Fruit fly (Drosophila melanogaster) whole organism, adult: Measurements from ENCODE around the gene Mbs.

ENCODE experiments used
- CG11617 ChIP-seq: fragments of 200-800 bp; sonication (Bioruptor generic); optimal IDR thresholded peaks from 2 replicates; lab custom pipeline; 2017; ENCODE audit warnings: mild to moderate bottlenecking, missing biosample characterization, missing genetic modification reagents, missing genetic modification characterization
- CG14711 ChIP-seq: fragments of 200-800 bp; sonication (Bioruptor generic); optimal IDR thresholded peaks from 2 replicates; lab custom pipeline; 2018; ENCODE audit warnings: missing biosample characterization, mild to moderate bottlenecking, missing genetic modification characterization, moderate library complexity
- CG7045 ChIP-seq: fragments of 200-800 bp; sonication (Bioruptor generic); optimal IDR thresholded peaks from 2 replicates; lab custom pipeline; 2017; ENCODE audit warnings: missing biosample characterization, mild to moderate bottlenecking, missing genetic modification characterization
- Crg-1 ChIP-seq: fragments of 200-800 bp; sonication (Bioruptor generic); optimal IDR thresholded peaks from 2 replicates; lab custom pipeline; 2016; ENCODE audit warnings: missing biosample characterization, missing genetic modification characterization
- cnc ChIP-seq, 2 experiments: fragments of >200 bp; optimal IDR thresholded peaks; 2 replicates each; lab custom pipeline; 2017
- ovo ChIP-seq: fragments of 200-800 bp; sonication (Bioruptor generic); optimal IDR thresholded peaks from 2 replicates; lab custom pipeline; 2016; ENCODE audit warnings: missing biosample characterization, missing genetic modification characterization
- tj ChIP-seq: fragments of 200-800 bp; sonication (Bioruptor generic); optimal IDR thresholded peaks from 3 replicates; lab custom pipeline; 2017; ENCODE audit warnings: missing biosample characterization, mild to moderate bottlenecking, missing genetic modification characterization, moderate library complexity

DNA sequence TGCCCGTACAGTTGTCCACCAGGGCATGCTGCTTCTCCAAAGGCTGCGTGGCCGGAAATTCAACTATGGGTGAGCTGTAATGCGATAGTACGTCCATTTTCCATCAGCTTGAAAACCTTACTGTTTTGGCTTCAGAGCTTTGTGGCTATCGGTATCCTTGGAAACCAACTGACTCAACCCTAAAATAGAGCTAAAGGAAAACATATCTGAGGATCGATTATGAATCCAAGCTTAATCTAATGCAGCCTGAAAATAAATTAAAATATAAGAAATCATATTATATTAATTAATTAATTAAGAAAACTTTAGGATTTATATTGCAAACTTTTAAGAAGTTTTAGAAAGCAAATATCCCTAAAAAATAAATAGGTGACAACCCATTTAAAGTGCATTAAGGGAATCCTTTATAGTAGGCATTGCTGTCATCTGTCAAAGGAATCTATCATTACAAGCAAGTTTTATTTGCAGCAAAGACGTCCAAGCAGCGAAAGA, 45.7 kb downstream of the Mbs start, which contains the start of the genes CG13074 and ATPsynbetaL:
- TF ChIP-seq cnc (optimal IDR thresholded peaks at IDR 0.05; lab: Kevin White, UChicago) (no peak), CG7045 (no peak), CG14711 (tag; lab: Kevin White, UChicago) (no peak), Crg-1 (GFP tag; lab: Kevin White, UChicago) (no peak), ovo (GFP tag; lab: Kevin White, UChicago) (no peak), CG11617 (GFP tag; lab: Kevin White, UChicago) (no peak), tj (no peak)
